Worm (Caenorhabditis elegans): ENCODE data around the gene gly-20.

gly-20 gene

DNA sequence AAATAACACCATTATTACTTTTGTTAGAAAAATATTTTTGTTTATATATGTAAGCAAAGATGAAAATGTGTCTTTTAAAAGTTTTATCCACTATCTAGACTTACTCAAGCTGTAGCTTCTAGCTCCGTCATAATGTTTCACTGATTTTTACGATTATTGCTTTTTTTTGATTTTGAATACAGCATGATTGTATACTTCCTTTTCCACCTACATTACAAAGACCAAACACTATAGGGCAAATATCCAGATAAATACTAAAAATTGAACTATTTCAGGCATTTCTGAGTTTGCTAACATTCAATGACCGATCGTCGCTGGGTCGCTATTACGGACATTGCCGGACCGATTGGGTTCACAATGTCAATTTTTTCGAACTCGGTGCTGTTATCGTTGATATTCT is 15.7 kb upstream of the gly-20 start, which contains the start of gene str-116:
Gene str-116, plus strand, starts transcription at position 301 of the 400 bp plus-strand sequence.
- TF ChIP-seq dsc-1 (tag; optimal IDR thresholded peaks at IDR 0.05) (no peak), nhr-20 (tag; optimal IDR thresholded peaks at IDR 0.05) (no peak), unc-98 (GFP tag; IDR thresholded peaks at IDR 0.05) (no peak), lin-13 (GFP tag; optimal IDR thresholded peaks at IDR 0.05) (no peak), pax-3 (tag; optimal IDR thresholded peaks at IDR 0.05) (no peak), C34B4.2 (tag; optimal IDR thresholded peaks at IDR 0.05) (no peak), ama-1 (optimal IDR thresholded peaks at IDR 0.05) (no peak), irx-1 (tag; optimal IDR thresholded peaks at IDR 0.05) (no peak), lin-39 (tag; optimal IDR thresholded peaks at IDR 0.05) (no peak)

DNA sequence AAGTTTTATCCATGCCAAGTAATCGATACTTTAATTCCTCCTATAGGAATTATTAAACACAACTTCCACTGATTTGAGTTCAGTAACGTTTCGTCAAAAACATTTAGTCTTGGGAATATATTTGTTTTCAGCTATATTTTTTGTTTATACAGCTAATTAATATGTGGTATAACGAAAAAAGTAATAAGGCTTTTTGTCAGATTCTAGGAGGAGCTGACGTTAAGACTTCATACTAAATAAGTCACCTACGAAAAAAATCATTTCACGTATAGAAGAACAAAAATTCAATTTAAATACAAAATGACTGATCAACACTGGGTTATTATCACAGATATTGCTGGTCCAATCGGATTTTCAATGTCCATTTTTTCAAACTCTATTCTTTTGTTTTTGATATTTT is 13.6 kb upstream of the gly-20 start, which contains the start of gene str-115:
Gene str-115, plus strand, starts transcription at position 301 of the 400 bp plus-strand sequence.
- no peak for TF ChIP-seq tlp-1 (tag; optimal IDR thresholded peaks at IDR 0.05)
- TF ChIP-seq ztf-11 (tag; optimal IDR thresholded peaks at IDR 0.05): no peak
- TF ChIP-seq grh-1 (GFP tag; IDR thresholded peaks at IDR 0.05): no peak
- TF ChIP-seq unc-62 (GFP tag; optimal IDR thresholded peaks at IDR 0.05): no peak
- no peak for TF ChIP-seq zip-4 (GFP tag; optimal IDR thresholded peaks at IDR 0.05)
- TF ChIP-seq nhr-85 (tag): no peak
- TF ChIP-seq nhr-71 (tag; optimal IDR thresholded peaks at IDR 0.05): no peak
- no peak for TF ChIP-seq vab-15 (tag; optimal IDR thresholded peaks at IDR 0.05)
- no peak for TF ChIP-seq unc-86 (tag; optimal IDR thresholded peaks at IDR 0.05)
- TF ChIP-seq aha-1 (tag; optimal IDR thresholded peaks at IDR 0.05): no peak
- no peak for TF ChIP-seq elt-2 (tag; optimal IDR thresholded peaks at IDR 0.05)
- no peak for TF ChIP-seq nhr-11 (tag; optimal IDR thresholded peaks at IDR 0.05)
- TF ChIP-seq unc-30 (tag; optimal IDR thresholded peaks at IDR 0.05): no peak
- TF ChIP-seq jun-1 (tag; optimal IDR thresholded peaks at IDR 0.05): no peak
- TF ChIP-seq C34B4.2 (tag; optimal IDR thresholded peaks at IDR 0.05): no peak
- no peak for TF ChIP-seq unc-98 (GFP tag; IDR thresholded peaks at IDR 0.05)
- no peak for TF ChIP-seq ceh-82 (tag; optimal IDR thresholded peaks at IDR 0.05)
- TF ChIP-seq Y116A8C.19 (tag; optimal IDR thresholded peaks at IDR 0.05; ENCODE audit: borderline replicate concordance): no peak
- no peak for TF ChIP-seq snu-23 (GFP tag; optimal IDR thresholded peaks at IDR 0.05)

DNA sequence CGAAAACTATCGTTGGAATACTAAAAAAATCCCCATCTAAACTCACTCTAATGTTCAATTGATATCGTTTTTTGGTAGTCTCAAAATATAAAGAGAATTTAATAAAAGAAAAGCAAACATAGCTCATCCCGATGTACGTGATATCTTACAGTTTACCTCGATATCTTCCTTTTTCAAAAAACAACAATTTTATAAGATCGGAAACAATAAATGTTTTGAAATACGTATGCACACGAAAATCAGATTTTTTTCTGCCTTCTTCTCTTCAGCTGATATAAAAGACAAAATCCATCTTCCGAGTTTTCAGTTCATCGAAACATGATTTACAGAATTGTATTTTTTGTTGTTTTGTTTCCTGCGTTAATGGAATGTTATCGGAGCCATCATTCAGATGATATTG is 11.3 kb upstream of the gly-20 start, which contains the start of gene clec-222:
Gene clec-222, plus strand, starts transcription at position 301 of the 400 bp plus-strand sequence.
- TF ChIP-seq nhr-76 (tag; optimal IDR thresholded peaks at IDR 0.05) (no peak), nhr-237 (tag; optimal IDR thresholded peaks at IDR 0.05) (no peak), dsc-1 (tag; optimal IDR thresholded peaks at IDR 0.05) (no peak), nhr-77 (tag; optimal IDR thresholded peaks at IDR 0.05) (no peak), egl-27 (tag; optimal IDR thresholded peaks at IDR 0.05) (no peak), nhr-19 (GFP tag; conservative IDR thresholded peaks at IDR 0.05) (no peak), ztf-11 (tag; optimal IDR thresholded peaks at IDR 0.05) (no peak), lin-35 (GFP tag; optimal IDR thresholded peaks at IDR 0.05) (no peak)

DNA sequence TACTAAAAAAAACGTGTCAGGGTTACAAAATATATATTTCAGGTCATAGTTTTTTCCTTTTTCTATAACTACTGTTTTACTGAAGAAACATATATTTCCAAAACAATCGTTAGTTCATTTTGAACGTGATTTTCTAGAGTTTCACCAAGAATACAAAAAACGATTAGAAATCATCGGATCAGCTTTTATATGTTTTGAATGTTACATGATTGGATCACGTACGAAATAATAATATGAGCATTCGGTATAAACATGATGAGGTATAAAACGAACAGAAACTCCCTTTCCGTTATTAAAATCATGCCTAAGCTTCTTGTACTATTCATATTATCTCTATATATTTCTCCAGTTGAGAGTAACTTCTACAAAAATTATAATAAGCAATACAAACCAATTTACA is 9.5 kb upstream of the gly-20 start, which contains the start of gene clec-223:
Gene clec-223, plus strand, starts transcription at position 301 of the 400 bp plus-strand sequence.
- TF ChIP-seq tbx-2 (tag; optimal IDR thresholded peaks at IDR 0.05): no peak

DNA sequence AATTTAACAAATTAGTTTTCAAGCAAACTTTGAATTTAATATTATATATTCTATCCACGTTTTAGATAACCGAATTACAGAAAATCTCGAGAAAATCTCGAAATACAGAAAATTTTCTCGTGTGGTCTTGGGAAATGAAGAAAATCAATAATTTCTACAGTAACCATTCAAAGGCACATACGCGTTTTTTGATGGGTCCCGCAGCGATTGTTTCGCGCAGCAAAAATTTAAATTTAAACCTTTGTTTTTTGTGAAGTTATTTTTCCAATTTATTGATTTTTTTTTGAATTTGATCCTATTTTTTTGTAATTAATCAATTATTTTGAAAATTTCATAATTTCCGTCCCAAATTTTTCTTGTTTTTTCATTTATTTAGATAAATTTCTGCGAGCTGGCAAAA is 2.8 kb upstream of the gly-20 start:
- no peak for TF ChIP-seq ets-5 (GFP tag; IDR thresholded peaks at IDR 0.05)
- no peak for TF ChIP-seq F16B12.6 (tag; optimal IDR thresholded peaks at IDR 0.05)
- no peak for TF ChIP-seq mep-1 (tag; optimal IDR thresholded peaks at IDR 0.05)
- no peak for TF ChIP-seq unc-30 (tag; optimal IDR thresholded peaks at IDR 0.05)
- no peak for TF ChIP-seq snpc-4 (tag; optimal IDR thresholded peaks at IDR 0.05)
- TF ChIP-seq ztf-11 (tag; optimal IDR thresholded peaks at IDR 0.05): no peak
- no peak for TF ChIP-seq vab-15 (tag; optimal IDR thresholded peaks at IDR 0.05)
- TF ChIP-seq aha-1 (tag; optimal IDR thresholded peaks at IDR 0.05): no peak
- TF ChIP-seq aly-2 (tag; optimal IDR thresholded peaks at IDR 0.05): no peak
- no peak for TF ChIP-seq nhr-71 (tag; optimal IDR thresholded peaks at IDR 0.05)
- TF ChIP-seq ces-1 (GFP tag; optimal IDR thresholded peaks at IDR 0.05): no peak
- no peak for TF ChIP-seq ztf-4 (tag; optimal IDR thresholded peaks at IDR 0.05)
- TF ChIP-seq lir-3 (tag; optimal IDR thresholded peaks at IDR 0.05; ENCODE audit: poor library complexity): no peak
- TF ChIP-seq sox-4 (tag; optimal IDR thresholded peaks at IDR 0.05): no peak
- TF ChIP-seq pag-3 (tag; optimal IDR thresholded peaks at IDR 0.05; ENCODE audit: borderline replicate concordance, insufficient read depth): no peak
- TF ChIP-seq lin-13 (GFP tag; optimal IDR thresholded peaks at IDR 0.05): no peak
- TF ChIP-seq sptf-1 (tag; optimal IDR thresholded peaks at IDR 0.05): no peak
- no peak for TF ChIP-seq ceh-88 (GFP tag; IDR thresholded peaks at IDR 0.05)
